Comparison of ENCODE assay signal across 1 fruit fly cellular context in the genomic region with DNA sequence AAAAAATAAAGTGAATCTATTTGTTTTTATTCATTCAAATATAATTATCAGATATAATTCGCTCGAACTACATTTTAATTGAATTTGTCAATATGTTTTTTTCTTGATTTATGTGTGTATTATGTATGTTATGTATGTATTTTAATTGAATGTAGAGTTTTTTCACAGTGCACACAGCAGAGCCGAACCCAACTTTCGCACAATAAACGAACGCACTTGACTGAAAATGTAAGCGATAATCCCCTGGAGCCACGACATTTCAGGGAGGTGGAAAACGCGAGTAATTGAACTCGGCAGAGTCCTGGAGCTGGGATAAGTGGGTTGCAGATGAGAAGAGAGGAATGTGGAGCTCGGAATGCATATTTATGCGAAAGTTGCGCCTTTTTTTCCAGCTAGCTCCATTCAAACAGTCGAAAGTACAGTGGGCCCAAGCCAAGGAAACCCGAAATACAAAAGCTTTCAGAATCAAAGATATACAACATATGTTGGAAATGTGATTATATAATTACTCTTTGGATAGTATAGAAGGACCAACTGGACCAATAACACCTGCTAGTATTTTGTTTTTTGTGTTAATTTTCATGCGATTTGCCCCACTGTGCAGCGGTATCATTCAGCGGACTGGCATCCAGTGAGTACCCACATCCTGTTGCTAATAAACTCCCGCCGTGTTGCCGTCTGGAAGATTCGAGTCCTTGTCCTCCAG.
TF ChIP-seq lines count a peak whose summit lies in the region.

No protein-coding gene starts in this region.

TF ChIP-seq in whole organism, embryonic, 481 proteins besides CTCF, POLR2A, EP300 and RAD21 (continued from another document):
- TF ChIP-seq CG12219 (GFP tag; optimal IDR thresholded peaks at IDR 0.05; lab: Kevin White, UChicago) (peak; percentile 12), Taf1 (GFP tag; IDR thresholded peaks at IDR 0.05; lab: Robert Waterston, UW) (peak; percentile 24; the same call in 1 of the 2 replicates), pfk (GFP tag; optimal IDR thresholded peaks at IDR 0.05; lab: Kevin White, UChicago) (no peak), zfh1 (GFP tag; IDR thresholded peaks at IDR 0.05; lab: Robert Waterston, UW) (0 out of 3 replicates have a peak, but pooled peaks have one; percentile 8), Meics (GFP tag; optimal IDR thresholded peaks at IDR 0.05; lab: Kevin White, UChicago) (peak; percentile 54), schlank (tag; optimal IDR thresholded peaks at IDR 0.05; lab: Kevin White, UChicago) (no peak), CG30403 (GFP tag; optimal IDR thresholded peaks at IDR 0.05; lab: Kevin White, UChicago) (peak; percentile 17), CG11504 (tag; optimal IDR thresholded peaks at IDR 0.05; lab: Kevin White, UChicago) (peak; percentile 40), abd-A (tag; optimal IDR thresholded peaks at IDR 0.05; lab: Kevin White, UChicago) (peak; percentile 14), slbo (GFP tag; IDR thresholded peaks at IDR 0.05; lab: Robert Waterston, UW) (peak; percentile 44), ttk (GFP tag; IDR thresholded peaks at IDR 0.05; lab: Robert Waterston, UW) (no peak), pan (optimal IDR thresholded peaks at IDR 0.05; lab: Kevin White, UChicago) (no peak), pan (GFP tag; optimal IDR thresholded peaks at IDR 0.05 in 1 of 2, IDR thresholded peaks at IDR 0.05 in 1 of 2) (peak in 1 of 2 experiments; percentile 62), Gug (GFP tag; IDR thresholded peaks at IDR 0.05; lab: Robert Waterston, UW) (no peak), CG11456 (GFP tag; IDR thresholded peaks at IDR 0.05; lab: Robert Waterston, UW) (peak; percentile 51; the same call in 1 of the 3 replicates), cg (GFP tag; optimal IDR thresholded peaks at IDR 0.05; lab: Kevin White, UChicago) (no peak), CG31441 (GFP tag; IDR thresholded peaks at IDR 0.05; lab: Robert Waterston, UW) (no peak), CG33213 (GFP tag; optimal IDR thresholded peaks at IDR 0.05; lab: Kevin White, UChicago) (no peak), Sry-β (GFP tag; optimal IDR thresholded peaks at IDR 0.05; lab: Kevin White, UChicago) (no peak), Asciz (GFP tag; optimal IDR thresholded peaks at IDR 0.05; lab: Kevin White, UChicago) (no peak), CG9727 (GFP tag; optimal IDR thresholded peaks at IDR 0.05; lab: Kevin White, UChicago) (no peak), gcm2 (GFP tag; optimal IDR thresholded peaks at IDR 0.05; lab: Kevin White, UChicago) (no peak), Xrp1 (GFP tag; IDR thresholded peaks at IDR 0.05; lab: Robert Waterston, UW) (peak; percentile 44; the same call in 1 of the 2 replicates), CG8388 (GFP tag; optimal IDR thresholded peaks at IDR 0.05; lab: Kevin White, UChicago) (no peak), trem (tag; optimal IDR thresholded peaks at IDR 0.05; lab: Kevin White, UChicago) (no peak), bigmax (GFP tag; optimal IDR thresholded peaks at IDR 0.05; lab: Kevin White, UChicago) (no peak), PHDP (tag; optimal IDR thresholded peaks at IDR 0.05; lab: Kevin White, UChicago) (peak; percentile 21), CG10565 (GFP tag; optimal IDR thresholded peaks at IDR 0.05; lab: Kevin White, UChicago) (no peak), tx (GFP tag; optimal IDR thresholded peaks at IDR 0.05; lab: Kevin White, UChicago) (peak; percentile 21), Rfx (GFP tag; IDR thresholded peaks at IDR 0.05; lab: Robert Waterston, UW) (peak; percentile 48; the same call in 1 of the 2 replicates), CG2678 (tag; optimal IDR thresholded peaks at IDR 0.05; lab: Kevin White, UChicago) (peak; percentile 36), dysf (GFP tag; IDR thresholded peaks at IDR 0.05; lab: Robert Waterston, UW) (peak; percentile 54; the same call in 2 of the 3 replicates)
TF ChIP-seq in whole organism, embryonic: peak in this region for 101.
